Worm (Caenorhabditis elegans) whole organism, L4/young adult: Measurements from ENCODE around the gene F09B12.7.

Experiments used
- dao-5 ChIP-seq: sonication (generic microtip); optimal IDR thresholded peaks from 2 replicates; lab custom pipeline; 2016; ENCODE audit warnings: missing genotype, missing genetic modification characterization, moderate library complexity, missing compliant biosample characterization
- him-1 ChIP-seq: sonication (generic microtip); optimal IDR thresholded peaks from 2 replicates; lab custom pipeline; 2016; ENCODE audit warnings: missing genotype, missing genetic modification reagents, missing genetic modification characterization, missing compliant biosample characterization

ce11 chrX:15077597-15078261, 17.1 kb downstream of the F09B12.7 start, which contains the start of the genes H40L08.8, H40L08.2 and H40L08.7:
- TF ChIP-seq him-1 = no peak
- no peak for TF ChIP-seq dao-5
